Worm (Caenorhabditis elegans) whole organism, L3 larva: Measurements from ENCODE around the gene M04C3.1.

Source experiments
- R02D3.7 ChIP-seq: fragments of 150-350 bp; optimal IDR thresholded peaks from 2 replicates; lab custom pipeline; 2014; ENCODE audit warnings: missing biosample characterization, missing genetic modification characterization
- unc-39 ChIP-seq: sonication (generic microtip); optimal IDR thresholded peaks from 4 replicates; lab custom pipeline; 2017; ENCODE audit warnings: missing biosample characterization, missing genetic modification characterization

DNA sequence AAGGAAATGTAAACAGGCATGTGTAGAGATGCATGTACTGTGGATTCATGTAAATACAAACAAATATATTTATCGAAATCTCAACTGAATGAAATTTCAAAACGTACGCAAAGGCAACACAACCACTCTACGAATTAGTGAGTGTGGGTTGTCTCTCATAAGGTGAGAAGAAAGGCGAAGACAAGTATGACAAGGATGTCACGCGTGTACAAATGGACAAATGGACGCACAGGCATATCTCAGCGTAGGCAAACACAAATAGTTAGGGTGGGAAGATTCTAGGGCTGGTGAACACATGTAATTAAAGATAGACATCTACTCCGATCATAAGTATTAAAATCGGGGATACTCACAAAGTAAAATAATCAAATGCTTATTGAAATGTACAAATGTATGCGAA, 17.3 kb downstream of the M04C3.1 start:
- no peak for TF ChIP-seq unc-39 (tag; lab: Kevin White, UChicago)
- no peak for TF ChIP-seq R02D3.7 (tag; lab: Kevin White, UChicago)
